Worm (Caenorhabditis elegans) whole organism, young adult: ENCODE measurements around the gene F55D10.4.

Experiments used
- akir-1 ChIP-seq: fragments of 200-800 bp; sonication (Bioruptor generic); optimal IDR thresholded peaks from 2 replicates; lab custom pipeline; 2018; ENCODE audit warnings: mild to moderate bottlenecking, missing genetic modification characterization, moderate library complexity, missing compliant biosample characterization
- ama-1 ChIP-seq, 3 experiments: fragments of 150-350 bp in 1 of 3; sonication (generic microtip) in 2 of 3; optimal IDR thresholded peaks; 2 replicates each; lab custom pipeline; 2014 to 2018; ENCODE audit warnings: missing biosample characterization in 2 of 3, missing genetic modification characterization in 2 of 3, missing genetic modification reagents in 2 of 3
- bed-1 ChIP-seq: fragments of 200-800 bp; sonication (Bioruptor generic); IDR thresholded peaks from 2 replicates; pipeline ENCODE4 v1.3.6; 2022; ENCODE audit warnings: missing genetic modification reagents, missing genetic modification characterization, missing compliant biosample characterization
- ekl-4 ChIP-seq: fragments of 200-800 bp; sonication (Bioruptor generic); IDR thresholded peaks from 2 replicates; pipeline ENCODE4 v1.3.6; 2022; ENCODE audit warnings: missing genetic modification reagents, missing genetic modification characterization, missing compliant biosample characterization
- hlh-26 ChIP-seq: fragments of 200-800 bp; sonication (Bioruptor generic); conservative IDR thresholded peaks from 2 replicates; pipeline ENCODE4 v1.3.6; 2022; ENCODE audit warnings: missing genetic modification reagents, missing genetic modification characterization, missing compliant biosample characterization
- lin-40 ChIP-seq: sonication (generic microtip); optimal IDR thresholded peaks from 2 replicates; lab custom pipeline; 2016; ENCODE audit warnings: missing genetic modification characterization, mild to moderate bottlenecking, missing compliant biosample characterization, missing genotype, missing genetic modification reagents
- lsl-1 ChIP-seq: fragments of 200-800 bp; sonication (Bioruptor generic); optimal IDR thresholded peaks from 2 replicates; lab custom pipeline; 2018; ENCODE audit warnings: mild to moderate bottlenecking, missing genetic modification characterization, moderate library complexity, missing compliant biosample characterization
- pha-4 ChIP-seq: fragments of 150-350 bp; sonication (generic microtip); optimal IDR thresholded peaks from 2 replicates; lab custom pipeline; 2014; ENCODE audit warnings: missing biosample characterization, missing genetic modification reagents, missing genetic modification characterization
- sptf-2 ChIP-seq: fragments of 200-800 bp; sonication (Bioruptor generic); optimal IDR thresholded peaks from 2 replicates; lab custom pipeline; 2018; ENCODE audit warnings: mild to moderate bottlenecking, missing genetic modification characterization, missing compliant biosample characterization
- tbp1 ChIP-seq: fragments of 200-800 bp; sonication (Bioruptor generic); optimal IDR thresholded peaks from 2 replicates; lab custom pipeline; 2018; ENCODE audit warnings: mild to moderate bottlenecking, missing genetic modification characterization, missing compliant biosample characterization
- unc-62 ChIP-seq: fragments of 150-350 bp; optimal IDR thresholded peaks from 2 replicates; lab custom pipeline; 2014; ENCODE audit warnings: missing biosample characterization, missing genetic modification reagents, missing genetic modification characterization

- TF ChIP-seq lsl-1 (GFP tag; lab: Kevin White, UChicago) (no peak), pha-4 (tag; lab: Kevin White, UChicago) (no peak), sptf-2 (no peak), akir-1 (GFP tag; lab: Kevin White, UChicago) (no peak), unc-62 (no peak), ekl-4 (GFP tag; lab: Robert Waterston, UW) (no peak), tbp1 (GFP tag; lab: Kevin White, UChicago) (no peak), lin-40 (tag; lab: Kevin White, UChicago) (no peak), hlh-26 (no peak), ama-1 (optimal IDR thresholded peaks at IDR 0.05; lab: Kevin White, UChicago) (no peak), ama-1 (GFP tag; optimal IDR thresholded peaks at IDR 0.05; lab: Kevin White, UChicago) (no peak), bed-1 (GFP tag; lab: Robert Waterston, UW) (no peak)
These were observed 21.8 kb upstream of the F55D10.4 start for ce11 chrX:4742285-4742684.
